Worm (Caenorhabditis elegans) whole organism, L1 larva: ENCODE measurements around the gene npl-10.

ENCODE experiments used
- ceh-82 ChIP-seq, 3 experiments: fragments of 150-350 bp in 1 of 3; sonication (generic microtip) in 2 of 3; optimal IDR thresholded peaks; 2 replicates each; lab custom pipeline; 2014 to 2017; ENCODE audit warnings: missing biosample characterization in 3 of 3, missing genetic modification characterization in 3 of 3
- efl-3 ChIP-seq: fragments of 200-800 bp; sonication (Bioruptor generic); optimal IDR thresholded peaks from 2 replicates; lab custom pipeline; 2018; ENCODE audit warnings: mild to moderate bottlenecking, missing genetic modification characterization, missing compliant biosample characterization
- fkh-10 ChIP-seq: sonication (generic microtip); optimal IDR thresholded peaks from 2 replicates; lab custom pipeline; 2017; ENCODE audit warnings: missing biosample characterization, missing genetic modification reagents, missing genetic modification characterization
- lin-15B ChIP-seq: fragments of 150-350 bp; sonication (generic microtip); optimal IDR thresholded peaks from 3 replicates; lab custom pipeline; 2014; ENCODE audit warnings: missing biosample characterization, missing genetic modification characterization
- nhr-12 ChIP-seq: sonication (generic microtip); optimal IDR thresholded peaks from 2 replicates; lab custom pipeline; 2017; ENCODE audit warnings: missing biosample characterization, missing genetic modification characterization
- tbx-2 ChIP-seq: sonication (generic microtip); optimal IDR thresholded peaks from 2 replicates; lab custom pipeline; 2016; ENCODE audit warnings: missing genetic modification characterization, missing compliant biosample characterization
- unc-62 ChIP-seq: fragments of 150-350 bp; optimal IDR thresholded peaks from 2 replicates; lab custom pipeline; 2014; ENCODE audit warnings: missing biosample characterization, missing genetic modification reagents, missing genetic modification characterization

ce11 chrIII:3975008-3975407 lies 39.3 kb upstream of the npl-10 start:
- TF ChIP-seq unc-62 (no peak), tbx-2 (tag; lab: Kevin White, UChicago) (no peak), fkh-10 (no peak), lin-15B (tag; lab: Kevin White, UChicago) (no peak), nhr-12 (tag; lab: Kevin White, UChicago) (no peak), ceh-82 (tag; optimal IDR thresholded peaks at IDR 0.05; lab: Kevin White, UChicago) (no peak), efl-3 (GFP tag; lab: Kevin White, UChicago) (no peak)
